Worm (Caenorhabditis elegans) whole organism, L3 larva: Measurements from ENCODE around the gene M163.22.

ENCODE experiments used
- ZK546.5 ChIP-seq: sonication (generic microtip); optimal IDR thresholded peaks from 2 replicates; lab custom pipeline; 2017; ENCODE audit warnings: missing biosample characterization, missing genetic modification characterization
- ama-1 ChIP-seq: fragments of 150-350 bp; optimal IDR thresholded peaks from 2 replicates; lab custom pipeline; 2018
- ceh-16 ChIP-seq: sonication (generic microtip); optimal IDR thresholded peaks from 2 replicates; lab custom pipeline; 2017; ENCODE audit warnings: missing biosample characterization, missing genetic modification characterization
- ceh-28 ChIP-seq: fragments of 150-350 bp; optimal IDR thresholded peaks from 2 replicates; lab custom pipeline; 2014; ENCODE audit warnings: missing biosample characterization, missing genetic modification reagents, missing genetic modification characterization
- ceh-82 ChIP-seq: fragments of 150-350 bp; optimal IDR thresholded peaks from 2 replicates; lab custom pipeline; 2014; ENCODE audit warnings: missing biosample characterization, missing genetic modification characterization
- daf-12 ChIP-seq: fragments of 150-350 bp; optimal IDR thresholded peaks from 2 replicates; lab custom pipeline; 2014; ENCODE audit warnings: missing biosample characterization, missing genetic modification reagents, missing genetic modification characterization
- egl-27 ChIP-seq: sonication (generic microtip); optimal IDR thresholded peaks from 4 replicates; lab custom pipeline; 2017; ENCODE audit warnings: missing biosample characterization, missing genetic modification reagents, missing genetic modification characterization
- egl-5 ChIP-seq: fragments of 150-350 bp; optimal IDR thresholded peaks from 2 replicates; lab custom pipeline; 2017; ENCODE audit warnings: missing biosample characterization, missing genetic modification reagents, missing genetic modification characterization, inconsistent platforms
- elt-1 ChIP-seq: fragments of 150-350 bp; optimal IDR thresholded peaks from 2 replicates; lab custom pipeline; 2014; ENCODE audit warnings: missing biosample characterization, missing genetic modification characterization
- elt-2 ChIP-seq: sonication (generic microtip); optimal IDR thresholded peaks from 2 replicates; lab custom pipeline; 2016; ENCODE audit warnings: missing genetic modification reagents, mild to moderate bottlenecking, missing genetic modification characterization, missing compliant biosample characterization
- elt-3 ChIP-seq, 3 experiments: fragments of 150-350 bp in 1 of 3; sonication (generic microtip) in 2 of 3; optimal IDR thresholded peaks; 2 replicates in 2 of 3; 4 replicates in 1 of 3; lab custom pipeline; 2014 to 2017; ENCODE audit warnings: missing biosample characterization in 3 of 3, missing genetic modification characterization in 3 of 3
- eor-1 ChIP-seq, 2 experiments: fragments of 150-350 bp; optimal IDR thresholded peaks; 2 replicates each; lab custom pipeline; 2014 to 2018; ENCODE audit warnings: missing biosample characterization in 2 of 2, missing genetic modification characterization in 2 of 2
- fkh-10 ChIP-seq: sonication (generic microtip); optimal IDR thresholded peaks from 2 replicates; lab custom pipeline; 2017; ENCODE audit warnings: missing biosample characterization, missing genetic modification reagents, missing genetic modification characterization
- hmg-11 ChIP-seq: sonication (generic microtip); optimal IDR thresholded peaks from 2 replicates; lab custom pipeline; 2016; ENCODE audit warnings: missing genetic modification characterization, missing compliant biosample characterization
- jun-1 ChIP-seq: fragments of 150-350 bp; optimal IDR thresholded peaks from 2 replicates; lab custom pipeline; 2014; ENCODE audit warnings: missing biosample characterization, missing genetic modification reagents, missing genetic modification characterization
- lin-39 ChIP-seq: fragments of 150-350 bp; optimal IDR thresholded peaks from 2 replicates; lab custom pipeline; 2018; ENCODE audit warnings: missing biosample characterization, missing genetic modification reagents, missing genetic modification characterization
- lsy-12 ChIP-seq: sonication (generic microtip); optimal IDR thresholded peaks from 2 replicates; lab custom pipeline; 2016; ENCODE audit warnings: mild to moderate bottlenecking, missing genetic modification characterization, missing compliant biosample characterization
- mdl-1 ChIP-seq: fragments of 150-350 bp; optimal IDR thresholded peaks from 2 replicates; lab custom pipeline; 2014; ENCODE audit warnings: missing biosample characterization, missing genetic modification characterization
- mml-1 ChIP-seq: fragments of 150-350 bp; sonication (generic microtip); optimal IDR thresholded peaks from 3 replicates; lab custom pipeline; 2014; ENCODE audit warnings: missing biosample characterization, missing genetic modification characterization
- nfya-1 ChIP-seq: sonication (generic microtip); optimal IDR thresholded peaks from 2 replicates; lab custom pipeline; 2017; ENCODE audit warnings: missing genetic modification characterization, mild to moderate bottlenecking, missing compliant biosample characterization, antibody characterized with exemption, moderate library complexity; ENCODE audit not compliant: insufficient read depth
- nhr-23 ChIP-seq: fragments of 150-350 bp; optimal IDR thresholded peaks from 2 replicates; lab custom pipeline; 2014; ENCODE audit warnings: missing biosample characterization, missing genetic modification reagents, missing genetic modification characterization
- nhr-237 ChIP-seq: fragments of 150-350 bp; optimal IDR thresholded peaks from 2 replicates; lab custom pipeline; 2014; ENCODE audit warnings: missing biosample characterization, missing genetic modification characterization
- nhr-25 ChIP-seq: sonication (generic microtip); optimal IDR thresholded peaks from 2 replicates; lab custom pipeline; 2017; ENCODE audit warnings: missing biosample characterization, missing genetic modification characterization
- nhr-28 ChIP-seq: fragments of 150-350 bp; optimal IDR thresholded peaks from 2 replicates; lab custom pipeline; 2014; ENCODE audit warnings: missing biosample characterization, missing genetic modification characterization
- nhr-43 ChIP-seq: sonication (generic microtip); optimal IDR thresholded peaks from 2 replicates; lab custom pipeline; 2016; ENCODE audit warnings: mild to moderate bottlenecking, missing genetic modification characterization, missing compliant biosample characterization; ENCODE audit not compliant: poor library complexity, severe bottlenecking
- nhr-67 ChIP-seq: fragments of 150-350 bp; optimal IDR thresholded peaks from 2 replicates; lab custom pipeline; 2014; ENCODE audit warnings: missing biosample characterization, missing genetic modification characterization
- nhr-76 ChIP-seq: fragments of 150-350 bp; sonication (generic microtip); optimal IDR thresholded peaks from 5 replicates; lab custom pipeline; 2014; ENCODE audit warnings: missing biosample characterization, missing genetic modification characterization
- nhr-77 ChIP-seq: fragments of 150-350 bp; optimal IDR thresholded peaks from 2 replicates; lab custom pipeline; 2014; ENCODE audit warnings: missing biosample characterization, missing genetic modification characterization
- pha-4 ChIP-seq: fragments of 150-350 bp; optimal IDR thresholded peaks from 2 replicates; lab custom pipeline; 2014; ENCODE audit warnings: missing biosample characterization, missing genetic modification reagents, missing genetic modification characterization
- pqm-1 ChIP-seq: fragments of 150-350 bp; optimal IDR thresholded peaks from 2 replicates; lab custom pipeline; 2017; ENCODE audit warnings: missing biosample characterization, missing genetic modification characterization, inconsistent platforms
- sea-2 ChIP-seq: fragments of 150-350 bp; sonication (generic microtip); optimal IDR thresholded peaks from 4 replicates; lab custom pipeline; 2014; ENCODE audit warnings: missing biosample characterization, missing genetic modification reagents, missing genetic modification characterization
- skn-1 ChIP-seq: fragments of 150-350 bp; optimal IDR thresholded peaks from 2 replicates; lab custom pipeline; 2014; ENCODE audit warnings: missing biosample characterization, missing genetic modification characterization
- snpc-4 ChIP-seq: fragments of 150-350 bp; optimal IDR thresholded peaks from 2 replicates; lab custom pipeline; 2014; ENCODE audit warnings: missing biosample characterization, missing genetic modification characterization
- tbx-2 ChIP-seq: sonication (generic microtip); optimal IDR thresholded peaks from 2 replicates; lab custom pipeline; 2016; ENCODE audit warnings: mild to moderate bottlenecking, missing genetic modification characterization, missing compliant biosample characterization
- unc-39 ChIP-seq: sonication (generic microtip); optimal IDR thresholded peaks from 4 replicates; lab custom pipeline; 2017; ENCODE audit warnings: missing biosample characterization, missing genetic modification characterization
- unc-62 ChIP-seq: fragments of 150-350 bp; sonication (generic microtip); optimal IDR thresholded peaks from 4 replicates; lab custom pipeline; 2014; ENCODE audit warnings: missing biosample characterization, missing genetic modification reagents, missing genetic modification characterization

Gene M163.22

ce11 chrX:14480248-14480647 is 14.6 kb downstream of the M163.22 start, which contains the start of gene gfi-3 (continued):
- TF ChIP-seq nhr-76 (no peak), sea-2 (GFP tag; lab: Kevin White, UChicago) (no peak), lin-39 (peak; percentile 90), nfya-1 (tag; lab: Kevin White, UChicago) (peak; percentile 80), lsy-12 (no peak), skn-1 (tag; lab: Kevin White, UChicago) (peak; percentile 55), jun-1 (tag; lab: Kevin White, UChicago) (peak; percentile 53), ceh-28 (tag; lab: Kevin White, UChicago) (peak; percentile 70), fkh-10 (GFP tag; lab: Kevin White, UChicago) (no peak), hmg-11 (tag; lab: Kevin White, UChicago) (peak; percentile 74), nhr-67 (tag; lab: Kevin White, UChicago) (no peak), nhr-25 (tag; lab: Kevin White, UChicago) (peak; percentile 83), ama-1 (lab: Kevin White, UChicago) (no peak), pqm-1 (no peak), unc-62 (GFP tag; lab: Kevin White, UChicago) (no peak), elt-2 (tag; lab: Kevin White, UChicago) (peak; percentile 61), daf-12 (tag; lab: Kevin White, UChicago) (no peak), egl-27 (tag; lab: Kevin White, UChicago) (no peak)

ce11 chrX:14481637-14482036 is 15.9 kb downstream of the M163.22 start:
- no peak for TF ChIP-seq pha-4 (tag; lab: Kevin White, UChicago)
- peak; percentile 11 for TF ChIP-seq snpc-4
- no peak for TF ChIP-seq mdl-1 (tag; lab: Kevin White, UChicago)

- no peak for TF ChIP-seq lin-39
- no peak for TF ChIP-seq ceh-16 (tag; lab: Kevin White, UChicago)
- TF ChIP-seq nhr-28 (tag; lab: Kevin White, UChicago): no peak
- TF ChIP-seq egl-5 (tag; lab: Kevin White, UChicago): no peak
- TF ChIP-seq nhr-43 (tag; lab: Kevin White, UChicago): no peak
- no peak for TF ChIP-seq pha-4 (tag; lab: Kevin White, UChicago)
- no peak for TF ChIP-seq elt-3 (tag; optimal IDR thresholded peaks at IDR 0.05; lab: Kevin White, UChicago)
- no peak for TF ChIP-seq snpc-4
- TF ChIP-seq nhr-77 (tag; lab: Kevin White, UChicago): no peak
- TF ChIP-seq nhr-23 (tag; lab: Kevin White, UChicago): no peak
- TF ChIP-seq ceh-82 (tag; lab: Kevin White, UChicago): no peak
- TF ChIP-seq unc-39 (tag; lab: Kevin White, UChicago): no peak
- no peak for TF ChIP-seq tbx-2 (tag; lab: Kevin White, UChicago)
- no peak for TF ChIP-seq nhr-76
- no peak for TF ChIP-seq nhr-237
Measured at ce11 chrX:14484827-14485226, 19.1 kb downstream of the M163.22 start, which contains the start of gene M163.8. TSS of gene M163.8 (plus strand) at chrX:14485127.

ce11 chrX:14486503-14486902 is 20.8 kb downstream of the M163.22 start:
- no peak for TF ChIP-seq pha-4 (tag; lab: Kevin White, UChicago)
- no peak for TF ChIP-seq mdl-1 (tag; lab: Kevin White, UChicago)
- no peak for TF ChIP-seq elt-3 (tag; optimal IDR thresholded peaks at IDR 0.05; lab: Kevin White, UChicago)
- no peak for TF ChIP-seq mml-1 (tag; lab: Kevin White, UChicago)
- TF ChIP-seq snpc-4: no peak
- TF ChIP-seq ceh-82 (tag; lab: Kevin White, UChicago): no peak
- TF ChIP-seq eor-1 (tag; optimal IDR thresholded peaks at IDR 0.05; lab: Kevin White, UChicago): no peak
- TF ChIP-seq nhr-23 (tag; lab: Kevin White, UChicago): no peak

ce11 chrX:14487333-14487732 is 21.6 kb downstream of the M163.22 start:
- no peak for TF ChIP-seq ZK546.5
- TF ChIP-seq egl-5 (tag; lab: Kevin White, UChicago): no peak
- TF ChIP-seq lin-39: no peak
- TF ChIP-seq unc-39 (tag; lab: Kevin White, UChicago): no peak
- peak; percentile 68 for TF ChIP-seq nhr-25 (tag; lab: Kevin White, UChicago)
- TF ChIP-seq elt-1: peak; percentile 29
